Worm (Caenorhabditis elegans) whole organism, L1 larva: ENCODE results near the gene his-8.

Experiments
- C16A3.4 ChIP-seq: fragments of 150-350 bp; optimal IDR thresholded peaks from 2 replicates; lab custom pipeline; 2014; ENCODE audit warnings: missing biosample characterization, missing genetic modification characterization
- Y116A8C.19 ChIP-seq: sonication (generic microtip); optimal IDR thresholded peaks from 2 replicates; lab custom pipeline; 2016; ENCODE audit warnings: missing compliant biosample characterization, missing genetic modification characterization, borderline replicate concordance
- aha-1 ChIP-seq: fragments of 150-350 bp; optimal IDR thresholded peaks from 2 replicates; lab custom pipeline; 2014; ENCODE audit warnings: missing biosample characterization, missing genetic modification characterization
- alr-1 ChIP-seq: fragments of 200-800 bp; sonication (Bioruptor generic); optimal IDR thresholded peaks from 2 replicates; lab custom pipeline; 2018; ENCODE audit warnings: borderline replicate concordance, mild to moderate bottlenecking, missing genetic modification characterization, missing compliant biosample characterization
- blmp-1 ChIP-seq: fragments of 150-350 bp; optimal IDR thresholded peaks from 2 replicates; lab custom pipeline; 2014; ENCODE audit warnings: missing biosample characterization, missing genetic modification characterization
- ceh-63 ChIP-seq: fragments of 200-800 bp; sonication (Bioruptor generic); optimal IDR thresholded peaks from 2 replicates; lab custom pipeline; 2018; ENCODE audit warnings: mild to moderate bottlenecking, missing genetic modification characterization, missing compliant biosample characterization
- efl-1 ChIP-seq, 4 experiments: fragments of 150-350 bp; optimal IDR thresholded peaks in 3 of 4; peaks in 1 of 4; 1 replicate in 1 of 4; 2 replicates in 3 of 4; lab custom pipeline; 2014; ENCODE audit warnings: missing biosample characterization in 2 of 4, missing genetic modification characterization in 2 of 4, missing genetic modification reagents in 2 of 4
- egl-13 ChIP-seq: sonication (generic microtip); optimal IDR thresholded peaks from 2 replicates; lab custom pipeline; 2016; ENCODE audit warnings: missing genotype, missing genetic modification reagents, missing genetic modification characterization, missing compliant biosample characterization
- egl-27 ChIP-seq, 2 experiments: fragments of 150-350 bp in 1 of 2; sonication (generic microtip); optimal IDR thresholded peaks; 3 replicates each; lab custom pipeline; 2017 to 2018; ENCODE audit warnings: missing biosample characterization in 2 of 2, missing genetic modification characterization in 2 of 2, missing genetic modification reagents in 2 of 2
- fkh-8 ChIP-seq: sonication (generic microtip); optimal IDR thresholded peaks from 2 replicates; lab custom pipeline; 2016; ENCODE audit warnings: mild to moderate bottlenecking, missing genetic modification characterization, missing compliant biosample characterization
- fos-1 ChIP-seq: fragments of 150-350 bp; optimal IDR thresholded peaks from 2 replicates; lab custom pipeline; 2014; ENCODE audit warnings: missing biosample characterization, missing genetic modification characterization
- jun-1 ChIP-seq: fragments of 150-350 bp; optimal IDR thresholded peaks from 2 replicates; lab custom pipeline; 2014; ENCODE audit warnings: missing biosample characterization, missing genetic modification reagents, missing genetic modification characterization
- lin-14 ChIP-seq: fragments of 200-800 bp; sonication (Bioruptor generic); optimal IDR thresholded peaks from 2 replicates; lab custom pipeline; 2018; ENCODE audit warnings: mild to moderate bottlenecking, missing genetic modification characterization, moderate library complexity, missing compliant biosample characterization
- lsy-2 ChIP-seq, 2 experiments: fragments of 150-350 bp; optimal IDR thresholded peaks; 2 replicates each; lab custom pipeline; 2014; ENCODE audit warnings: missing biosample characterization in 2 of 2, missing genetic modification characterization in 2 of 2
- mef-2 ChIP-seq: fragments of 150-350 bp; optimal IDR thresholded peaks from 2 replicates; lab custom pipeline; 2014; ENCODE audit warnings: missing biosample characterization, missing genetic modification characterization
- nhr-19 ChIP-seq: fragments of 200-800 bp; sonication (Bioruptor generic); conservative IDR thresholded peaks from 2 replicates; pipeline ENCODE4 v1.3.6; 2022; ENCODE audit warnings: missing genetic modification characterization, missing compliant biosample characterization
- nhr-20 ChIP-seq: sonication (generic microtip); optimal IDR thresholded peaks from 2 replicates; lab custom pipeline; 2016; ENCODE audit warnings: mild to moderate bottlenecking, missing genetic modification characterization, missing compliant biosample characterization
- nhr-237 ChIP-seq: fragments of 150-350 bp; optimal IDR thresholded peaks from 2 replicates; lab custom pipeline; 2014; ENCODE audit warnings: missing biosample characterization, missing genetic modification characterization
- nhr-28 ChIP-seq: fragments of 150-350 bp; optimal IDR thresholded peaks from 2 replicates; lab custom pipeline; 2014; ENCODE audit warnings: missing biosample characterization, missing genetic modification characterization
- nhr-77 ChIP-seq: fragments of 150-350 bp; optimal IDR thresholded peaks from 2 replicates; lab custom pipeline; 2014; ENCODE audit warnings: missing biosample characterization, missing genetic modification characterization
- nhr-84 ChIP-seq: sonication (generic microtip); optimal IDR thresholded peaks from 2 replicates; lab custom pipeline; 2017; ENCODE audit warnings: missing biosample characterization, missing genetic modification characterization
- nhr-85 ChIP-seq: sonication (generic microtip); peaks from one replicate; lab custom pipeline; 2016; ENCODE audit warnings: missing genetic modification characterization, inconsistent platforms, missing compliant biosample characterization
- pag-3 ChIP-seq: sonication (generic microtip); optimal IDR thresholded peaks from 2 replicates; lab custom pipeline; 2017; ENCODE audit warnings: missing genetic modification characterization, mild to moderate bottlenecking, missing compliant biosample characterization, antibody characterized with exemption, borderline replicate concordance; ENCODE audit not compliant: insufficient read depth
- pqm-1 ChIP-seq: sonication (generic microtip); optimal IDR thresholded peaks from 3 replicates; lab custom pipeline; 2017; ENCODE audit warnings: missing biosample characterization, missing genetic modification characterization
- rnt-1 ChIP-seq: sonication (generic microtip); optimal IDR thresholded peaks from 2 replicates; lab custom pipeline; 2016; ENCODE audit warnings: mild to moderate bottlenecking, missing genetic modification characterization, moderate library complexity, missing compliant biosample characterization
- snu-23 ChIP-seq: sonication (generic microtip); optimal IDR thresholded peaks from 2 replicates; lab custom pipeline; 2016; ENCODE audit warnings: missing genetic modification characterization, missing compliant biosample characterization
- sox-4 ChIP-seq: sonication (generic microtip); optimal IDR thresholded peaks from 2 replicates; lab custom pipeline; 2016; ENCODE audit warnings: missing genetic modification characterization, missing compliant biosample characterization
- sptf-1 ChIP-seq: fragments of 150-350 bp; optimal IDR thresholded peaks from 2 replicates; lab custom pipeline; 2014; ENCODE audit warnings: missing biosample characterization, missing genetic modification characterization
- sup-37 ChIP-seq: fragments of 200-800 bp; sonication (Bioruptor generic); optimal IDR thresholded peaks from 2 replicates; lab custom pipeline; 2018; ENCODE audit warnings: mild to moderate bottlenecking, missing genetic modification characterization, missing compliant biosample characterization
- swsn-7 ChIP-seq: sonication (generic microtip); optimal IDR thresholded peaks from 2 replicates; lab custom pipeline; 2016; ENCODE audit warnings: missing genetic modification characterization, missing compliant biosample characterization
- unc-30 ChIP-seq: sonication (generic microtip); optimal IDR thresholded peaks from 2 replicates; lab custom pipeline; 2017; ENCODE audit warnings: missing biosample characterization, missing genetic modification characterization
- unc-62 ChIP-seq: fragments of 150-350 bp; optimal IDR thresholded peaks from 2 replicates; lab custom pipeline; 2014; ENCODE audit warnings: missing biosample characterization, missing genetic modification reagents, missing genetic modification characterization
- unc-98 ChIP-seq: fragments of 200-800 bp; sonication (Bioruptor generic); IDR thresholded peaks from 2 replicates; pipeline ENCODE4 v1.3.6; 2022; ENCODE audit warnings: missing genetic modification characterization, missing compliant biosample characterization
- zag-1 ChIP-seq: fragments of 150-350 bp; optimal IDR thresholded peaks from 2 replicates; lab custom pipeline; 2014; ENCODE audit warnings: missing biosample characterization, missing genetic modification characterization

Gene his-8

DNA sequence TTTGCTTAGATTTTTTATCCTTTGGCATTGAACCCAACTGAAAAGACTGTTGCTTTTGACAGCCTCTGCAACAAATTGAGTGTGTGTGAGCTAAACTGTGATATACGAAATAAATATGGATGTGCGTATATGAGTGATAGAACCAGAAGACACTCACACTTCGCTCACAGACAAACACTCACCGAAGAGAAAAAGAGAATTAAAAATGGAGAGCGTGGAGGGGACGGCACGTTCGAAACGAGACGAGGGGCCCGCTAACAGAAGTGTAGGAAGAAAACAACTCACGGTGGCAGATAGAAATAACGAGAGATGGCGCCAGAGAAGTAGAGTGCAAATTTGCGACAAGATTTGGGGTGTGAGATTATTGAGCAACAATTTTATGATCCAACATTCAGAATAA lies 14.6 kb downstream of the his-8 start (continued):
- no peak for TF ChIP-seq pqm-1 (tag; lab: Kevin White, UChicago)
- TF ChIP-seq fos-1 (tag; lab: Kevin White, UChicago) = no peak
- TF ChIP-seq aha-1 (tag; lab: Kevin White, UChicago) = no peak
- TF ChIP-seq egl-27 (tag; optimal IDR thresholded peaks at IDR 0.05; lab: Kevin White, UChicago) = no peak
- TF ChIP-seq alr-1 (tag; lab: Kevin White, UChicago) = no peak
- TF ChIP-seq Y116A8C.19 = no peak
- no peak for TF ChIP-seq jun-1 (tag; lab: Kevin White, UChicago)
- no peak for TF ChIP-seq zag-1 (tag; lab: Kevin White, UChicago)
- TF ChIP-seq lin-14 = no peak
- no peak for TF ChIP-seq sup-37 (GFP tag; lab: Kevin White, UChicago)
- no peak for TF ChIP-seq C16A3.4 (tag; lab: Kevin White, UChicago)
- no peak for TF ChIP-seq nhr-77 (tag; lab: Kevin White, UChicago)
- no peak for TF ChIP-seq nhr-19 (GFP tag; lab: Robert Waterston, UW)
- peak; percentile 46 for TF ChIP-seq rnt-1 (tag; lab: Kevin White, UChicago)
- peak in 1 of 2 experiments; percentile 50 for TF ChIP-seq lsy-2 (tag; optimal IDR thresholded peaks at IDR 0.05; lab: Kevin White, UChicago)
- no peak for TF ChIP-seq sox-4 (tag; lab: Kevin White, UChicago)
- TF ChIP-seq nhr-28 = no peak

DNA sequence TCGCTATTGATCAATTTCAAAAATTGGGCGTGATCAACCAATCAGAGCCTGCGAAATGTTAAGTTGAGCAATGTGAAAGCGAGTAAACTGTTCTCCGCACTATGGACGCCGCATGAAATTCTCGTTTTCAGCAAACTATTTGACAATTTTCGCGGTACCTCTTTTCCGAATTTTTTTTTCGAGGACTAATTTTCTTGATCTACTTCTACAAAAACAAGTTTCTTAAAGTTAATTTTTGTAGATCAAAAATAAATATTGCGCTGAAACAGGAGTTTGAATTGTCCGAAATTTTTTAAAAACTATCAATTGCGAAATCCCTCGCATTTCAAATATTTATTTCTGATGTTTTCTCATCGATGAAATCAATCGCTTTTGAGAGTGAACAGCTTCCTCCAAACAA lies 15.2 kb downstream of the his-8 start:
- TF ChIP-seq jun-1 (tag; lab: Kevin White, UChicago) (no peak), efl-1 (optimal IDR thresholded peaks at IDR 0.05; lab: Kevin White, UChicago) (no peak), efl-1 (GFP tag; optimal IDR thresholded peaks at IDR 0.05 in 1 of 2; lab: Kevin White, UChicago) (peak in 1 of 2 experiments; percentile 14), egl-27 (tag; optimal IDR thresholded peaks at IDR 0.05; lab: Kevin White, UChicago) (no peak)

ce11 chrV:8516426-8516825 lies 16.5 kb downstream of the his-8 start:
- no peak for TF ChIP-seq pqm-1 (tag; lab: Kevin White, UChicago)
- no peak for TF ChIP-seq nhr-84
- no peak for TF ChIP-seq unc-30 (tag; lab: Kevin White, UChicago)
- no peak for TF ChIP-seq C16A3.4 (tag; lab: Kevin White, UChicago)

DNA sequence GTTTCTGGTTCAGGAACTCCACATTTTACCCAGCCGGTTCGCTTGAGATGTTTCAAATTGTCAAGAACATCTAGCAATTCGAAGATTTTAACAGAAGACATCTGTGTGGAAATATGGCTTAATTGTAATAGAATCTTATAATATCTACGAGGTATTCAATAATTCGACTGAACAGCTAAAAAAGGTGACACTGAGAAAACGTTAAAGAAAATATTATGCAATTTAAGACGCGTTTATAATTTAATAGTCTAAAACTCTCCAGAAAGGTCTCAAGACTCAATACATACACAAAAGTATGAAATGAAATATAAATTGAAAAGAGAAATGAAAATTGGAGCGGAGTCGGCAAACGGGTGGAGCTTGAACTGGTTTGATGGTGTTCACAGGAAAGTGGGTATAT lies 19.5 kb downstream of the his-8 start, which contains the start of gene F45F2.9:
TSS of gene F45F2.9 (minus strand) at position 101 of the 400 bp plus-strand sequence.
- TF ChIP-seq sptf-1 (tag; lab: Kevin White, UChicago) (no peak), ceh-63 (GFP tag; lab: Kevin White, UChicago) (no peak), egl-13 (no peak), snu-23 (GFP tag; lab: Kevin White, UChicago) (no peak), nhr-85 (tag; lab: Kevin White, UChicago) (no peak), nhr-237 (tag; lab: Kevin White, UChicago) (no peak), unc-98 (GFP tag; lab: Robert Waterston, UW) (no peak), swsn-7 (no peak), C16A3.4 (tag; lab: Kevin White, UChicago) (no peak), lsy-2 (tag; optimal IDR thresholded peaks at IDR 0.05; lab: Kevin White, UChicago) (no peak), blmp-1 (tag; lab: Kevin White, UChicago) (no peak), mef-2 (tag; lab: Kevin White, UChicago) (no peak), nhr-84 (no peak), Y116A8C.19 (no peak), nhr-20 (tag; lab: Kevin White, UChicago) (no peak), pag-3 (tag; lab: Kevin White, UChicago) (no peak), efl-1 (optimal IDR thresholded peaks at IDR 0.05; lab: Kevin White, UChicago) (no peak), efl-1 (GFP tag; optimal IDR thresholded peaks at IDR 0.05 in 1 of 2; lab: Kevin White, UChicago) (no peak), sup-37 (GFP tag; lab: Kevin White, UChicago) (no peak)

DNA sequence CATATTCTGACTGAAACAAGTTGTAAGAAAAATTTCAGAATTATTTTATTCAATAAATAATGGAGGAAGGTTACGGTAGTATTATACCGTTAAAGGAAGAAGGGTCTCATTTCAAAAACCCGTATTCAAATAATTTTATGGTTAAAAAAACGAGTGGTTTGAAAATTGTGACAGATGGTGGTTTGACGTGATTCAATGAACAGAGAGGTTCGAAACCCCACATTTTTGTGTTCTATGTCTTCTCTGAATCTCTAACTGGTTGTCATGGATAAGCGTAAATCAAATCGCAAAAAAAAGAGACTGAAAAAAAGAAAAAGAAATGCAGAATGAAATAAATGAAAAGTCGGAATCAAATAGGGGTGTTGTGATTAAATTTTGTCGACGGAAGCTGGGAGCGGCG lies 25.6 kb downstream of the his-8 start, which contains the start of gene ZK994.6:
TSS of gene ZK994.6 (minus strand) at position 101 of the 400 bp plus-strand sequence.
- TF ChIP-seq unc-62 = no peak
- no peak for TF ChIP-seq snu-23 (GFP tag; lab: Kevin White, UChicago)
- TF ChIP-seq efl-1 (optimal IDR thresholded peaks at IDR 0.05; lab: Kevin White, UChicago) = no peak
- peak in 1 of 2 experiments; percentile 5 for TF ChIP-seq efl-1 (GFP tag; optimal IDR thresholded peaks at IDR 0.05 in 1 of 2; lab: Kevin White, UChicago)
- TF ChIP-seq fkh-8 (tag; lab: Kevin White, UChicago) = peak; percentile 41
